Worm (Caenorhabditis elegans): ENCODE results near the gene Y53F4B.39.

- TF ChIP-seq W03F9.2 (tag; optimal IDR thresholded peaks at IDR 0.05) (no peak), him-1 (tag; optimal IDR thresholded peaks at IDR 0.05) (no peak)
Measured at ce11 chrII:15148442-15148841, 38.5 kb downstream of the Y53F4B.39 start.
